Fruit fly (Drosophila melanogaster) whole organism, embryonic: ENCODE measurements around the gene CG14817.
A peak's percentile ranks its signal among the peaks of the same experiment; 100 is the strongest.

ENCODE experiments used
- Asciz ChIP-seq: fragments of 200-800 bp; sonication (Bioruptor generic); optimal IDR thresholded peaks from 2 replicates; lab custom pipeline; 2017; ENCODE audit warnings: missing biosample characterization, mild to moderate bottlenecking, missing genetic modification characterization, missing genetic modification reagents
- B-H1 ChIP-seq: fragments of 200-800 bp; sonication (Bioruptor generic); IDR thresholded peaks from 3 replicates; pipeline ENCODE4 v1.3.6; 2022; ENCODE audit warnings: missing biosample characterization, missing genetic modification characterization
- B-H2 ChIP-seq: fragments of 200-800 bp; sonication (Bioruptor generic); optimal IDR thresholded peaks from 2 replicates; lab custom pipeline; 2018; ENCODE audit warnings: missing biosample characterization, mild to moderate bottlenecking, missing genetic modification characterization
- CG10209 ChIP-seq: fragments of 200-800 bp; sonication (Bioruptor generic); optimal IDR thresholded peaks from 3 replicates; lab custom pipeline; 2017; ENCODE audit warnings: missing biosample characterization, mild to moderate bottlenecking, missing genetic modification characterization, missing genetic modification reagents
- CG10565 ChIP-seq: fragments of 200-800 bp; sonication (Bioruptor generic); optimal IDR thresholded peaks from 3 replicates; lab custom pipeline; 2016; ENCODE audit warnings: missing biosample characterization, mild to moderate bottlenecking, missing genetic modification characterization
- CG10654 ChIP-seq: fragments of 200-800 bp; sonication (Bioruptor generic); optimal IDR thresholded peaks from 2 replicates; lab custom pipeline; 2016; ENCODE audit warnings: missing biosample characterization, missing genetic modification characterization
- CG11456 ChIP-seq: fragments of 200-800 bp; sonication (Bioruptor generic); IDR thresholded peaks from 3 replicates; pipeline ENCODE4 v1.3.6; 2022; ENCODE audit warnings: missing biosample characterization, missing genetic modification characterization
- CG11695 ChIP-seq: fragments of 200-800 bp; sonication (Bioruptor generic); IDR thresholded peaks from 3 replicates; pipeline ENCODE4 v1.3.6; 2022; ENCODE audit warnings: missing biosample characterization, missing genetic modification characterization
- CG13287 ChIP-seq: fragments of 200-800 bp; sonication (Bioruptor generic); IDR thresholded peaks from 2 replicates; pipeline ENCODE4 v1.3.6; 2022; ENCODE audit warnings: missing biosample characterization, missing genetic modification characterization; ENCODE audit not compliant: partially characterized antibody
- CG15073 ChIP-seq: fragments of 200-800 bp; sonication (Bioruptor generic); optimal IDR thresholded peaks from 2 replicates; lab custom pipeline; 2016; ENCODE audit warnings: missing biosample characterization, missing genetic modification characterization
- CG17829 ChIP-seq: fragments of 200-800 bp; optimal IDR thresholded peaks from 2 replicates; lab custom pipeline; 2019; ENCODE audit warnings: missing biosample characterization, mild to moderate bottlenecking, missing genetic modification characterization, moderate library complexity
- CG18619 ChIP-seq: fragments of 200-800 bp; sonication (Bioruptor generic); optimal IDR thresholded peaks from 3 replicates; lab custom pipeline; 2017; ENCODE audit warnings: missing biosample characterization, mild to moderate bottlenecking, missing genetic modification characterization
- CG18764 ChIP-seq: fragments of 200-800 bp; sonication (Bioruptor generic); optimal IDR thresholded peaks from 3 replicates; lab custom pipeline; 2016; ENCODE audit warnings: missing biosample characterization, missing genetic modification characterization
- CG3407 ChIP-seq: fragments of 200-800 bp; sonication (Bioruptor generic); optimal IDR thresholded peaks from 2 replicates; lab custom pipeline; 2018; ENCODE audit warnings: missing biosample characterization, mild to moderate bottlenecking, missing genetic modification characterization
- CG3726 ChIP-seq: fragments of 200-800 bp; sonication (Bioruptor generic); IDR thresholded peaks from 3 replicates; pipeline ENCODE4, ENCODE4 v1.3.6; 2022; ENCODE audit warnings: missing biosample characterization, missing genetic modification characterization
- CG6272 ChIP-seq: fragments of 200-800 bp; sonication (Bioruptor generic); IDR thresholded peaks from 2 replicates; pipeline ENCODE4 v1.3.6; 2022; ENCODE audit warnings: missing biosample characterization, missing genetic modification characterization
- CG6683 ChIP-seq: fragments of 200-800 bp; sonication (Bioruptor generic); optimal IDR thresholded peaks from 2 replicates; lab custom pipeline; 2017; ENCODE audit warnings: missing biosample characterization, mild to moderate bottlenecking, missing genetic modification characterization, missing genetic modification reagents
- CG9817 ChIP-seq: fragments of 200-800 bp; sonication (Bioruptor generic); optimal IDR thresholded peaks from 2 replicates; lab custom pipeline; 2018; ENCODE audit warnings: missing biosample characterization, mild to moderate bottlenecking, missing genetic modification characterization, moderate library complexity
- CG9876 ChIP-seq: fragments of 200-800 bp; sonication (Bioruptor generic); optimal IDR thresholded peaks from 2 replicates; lab custom pipeline; 2016; ENCODE audit warnings: missing biosample characterization, missing genetic modification characterization
- Dbx ChIP-seq: fragments of 200-800 bp; sonication (Bioruptor generic); IDR thresholded peaks from 3 replicates; pipeline ENCODE4 v1.3.6; 2022; ENCODE audit warnings: missing biosample characterization, missing genetic modification characterization
- Dip2 ChIP-seq: fragments of 200-800 bp; sonication (Bioruptor generic); IDR thresholded peaks from 2 replicates; pipeline ENCODE4 v1.3.6; 2022; ENCODE audit warnings: missing biosample characterization, missing genetic modification characterization
- Dip3 ChIP-seq: fragments of 200-800 bp; sonication (Bioruptor generic); optimal IDR thresholded peaks from 3 replicates; lab custom pipeline; 2016; ENCODE audit warnings: missing biosample characterization, missing genetic modification characterization
- Drgx ChIP-seq: fragments of 200-800 bp; sonication (Bioruptor generic); IDR thresholded peaks from 2 replicates; pipeline ENCODE4 v1.3.6; 2022; ENCODE audit warnings: missing biosample characterization, missing genetic modification characterization
- H15 ChIP-seq: fragments of 200-800 bp; sonication (Bioruptor generic); IDR thresholded peaks from 3 replicates; pipeline ENCODE4 v1.3.6; 2022; ENCODE audit warnings: missing biosample characterization, missing genetic modification characterization
- Hr78 ChIP-seq, 2 experiments: fragments of 200-800 bp in 1 of 2; fragments of >200 bp in 1 of 2; sonication (Bioruptor generic) in 1 of 2; optimal IDR thresholded peaks; 2 replicates each; lab custom pipeline; 2017 to 2019; ENCODE audit warnings: missing biosample characterization in 2 of 2, missing genetic modification characterization in 2 of 2, mild to moderate bottlenecking in 1 of 2, moderate library complexity in 1 of 2
- Neu2 ChIP-seq: fragments of 200-800 bp; sonication (Bioruptor generic); optimal IDR thresholded peaks from 3 replicates; lab custom pipeline; 2016; ENCODE audit warnings: missing biosample characterization, missing genetic modification characterization, borderline replicate concordance
- Poxn ChIP-seq: fragments of 200-800 bp; sonication (Bioruptor generic); IDR thresholded peaks from 2 replicates; pipeline ENCODE4 v1.3.6; 2022; ENCODE audit warnings: missing biosample characterization, missing genetic modification characterization
- Sox100B ChIP-seq: fragments of 200-800 bp; sonication (Bioruptor generic); optimal IDR thresholded peaks from 3 replicates; lab custom pipeline; 2018; ENCODE audit warnings: missing biosample characterization, mild to moderate bottlenecking, missing genetic modification characterization
- Spps ChIP-seq: fragments of 200-800 bp; sonication (Bioruptor generic); optimal IDR thresholded peaks from 2 replicates; lab custom pipeline; 2018; ENCODE audit warnings: missing biosample characterization, mild to moderate bottlenecking, missing genetic modification characterization
- Tbp ChIP-seq: fragments of >200 bp; optimal IDR thresholded peaks from 2 replicates; lab custom pipeline; 2018; ENCODE audit warnings: missing biosample characterization, missing genetic modification characterization
- Vsx1 ChIP-seq: fragments of 200-800 bp; sonication (Bioruptor generic); optimal IDR thresholded peaks from 2 replicates; lab custom pipeline; 2017; ENCODE audit warnings: missing biosample characterization, mild to moderate bottlenecking, missing genetic modification characterization, missing genetic modification reagents
- amos ChIP-seq: fragments of 200-800 bp; sonication (Bioruptor generic); IDR thresholded peaks from 2 replicates; pipeline ENCODE4 v1.3.6; 2022; ENCODE audit warnings: missing biosample characterization, missing genetic modification characterization; ENCODE audit not compliant: partially characterized antibody
- ato ChIP-seq: fragments of 200-800 bp; sonication (Bioruptor generic); IDR thresholded peaks from 2 replicates; pipeline ENCODE4 v1.3.6; 2022; ENCODE audit warnings: missing biosample characterization, missing genetic modification characterization; ENCODE audit not compliant: partially characterized antibody
- br ChIP-seq: fragments of >200 bp; optimal IDR thresholded peaks from 2 replicates; lab custom pipeline; 2017
- corto ChIP-seq: fragments of 200-800 bp; sonication (Bioruptor generic); optimal IDR thresholded peaks from 2 replicates; lab custom pipeline; 2016; ENCODE audit warnings: missing biosample characterization, mild to moderate bottlenecking, missing genetic modification characterization, moderate library complexity
- crc ChIP-seq: fragments of 200-800 bp; sonication (Bioruptor generic); optimal IDR thresholded peaks from 2 replicates; lab custom pipeline; 2016; ENCODE audit warnings: missing biosample characterization, missing genetic modification characterization
- dm ChIP-seq: fragments of 200-800 bp; sonication (Bioruptor generic); optimal IDR thresholded peaks from 3 replicates; lab custom pipeline; 2016; ENCODE audit warnings: missing biosample characterization, missing genetic modification characterization
- dysf ChIP-seq: fragments of 200-800 bp; sonication (Bioruptor generic); IDR thresholded peaks from 3 replicates; pipeline ENCODE4 v1.3.6; 2022; ENCODE audit warnings: missing biosample characterization, missing genetic modification characterization
- en ChIP-seq: fragments of 200-800 bp; sonication (Bioruptor generic); optimal IDR thresholded peaks from 2 replicates; lab custom pipeline; 2016; ENCODE audit warnings: missing biosample characterization, missing genetic modification characterization
- nom ChIP-seq: fragments of 200-800 bp; sonication (Bioruptor generic); optimal IDR thresholded peaks from 2 replicates; lab custom pipeline; 2017; ENCODE audit warnings: missing biosample characterization, missing genetic modification characterization, mild to moderate bottlenecking, moderate library complexity, missing genetic modification reagents
- pan ChIP-seq, 4 experiments: fragments of >200 bp in 3 of 4; fragments of 200-800 bp in 1 of 4; sonication (Bioruptor generic) in 1 of 4; optimal IDR thresholded peaks in 3 of 4; IDR thresholded peaks in 1 of 4; 2 replicates each; pipeline versions ENCODE4 v1.3.6 to Lab custom; 2017 to 2022; ENCODE audit warnings: missing biosample characterization in 2 of 4, missing genetic modification characterization in 2 of 4, mixed read lengths in 1 of 4
- psq ChIP-seq: fragments of 200-800 bp; sonication (Bioruptor generic); optimal IDR thresholded peaks from 2 replicates; lab custom pipeline; 2017; ENCODE audit warnings: missing biosample characterization, missing genetic modification characterization
- ranshi ChIP-seq: fragments of 200-800 bp; sonication (Bioruptor generic); IDR thresholded peaks from 2 replicates; pipeline ENCODE4 v1.3.6; 2022; ENCODE audit warnings: missing biosample characterization, missing genetic modification characterization
- row ChIP-seq: fragments of 200-800 bp; sonication (Bioruptor generic); IDR thresholded peaks from 3 replicates; pipeline ENCODE4 v1.3.6; 2022; ENCODE audit warnings: missing biosample characterization, missing genetic modification characterization
- so ChIP-seq: fragments of 200-800 bp; sonication (Bioruptor generic); IDR thresholded peaks from 3 replicates; pipeline ENCODE4 v1.3.6; 2022; ENCODE audit warnings: missing biosample characterization, missing genetic modification characterization
- sob ChIP-seq: fragments of 200-800 bp; sonication (Bioruptor generic); IDR thresholded peaks from 2 replicates; pipeline ENCODE4 v1.3.6; 2022; ENCODE audit warnings: missing biosample characterization, missing genetic modification characterization
- tll ChIP-seq, 2 experiments: fragments of 200-800 bp in 1 of 2; fragments of >200 bp in 1 of 2; sonication (Bioruptor generic) in 1 of 2; optimal IDR thresholded peaks; 2 replicates each; lab custom pipeline; 2017 to 2019; ENCODE audit warnings: missing biosample characterization in 2 of 2, missing genetic modification characterization in 2 of 2, mild to moderate bottlenecking in 1 of 2, moderate library complexity in 1 of 2
- trh ChIP-seq: fragments of 200-800 bp; sonication (Bioruptor generic); optimal IDR thresholded peaks from 2 replicates; lab custom pipeline; 2016; ENCODE audit warnings: missing biosample characterization, missing genetic modification characterization
- zen2 ChIP-seq: fragments of 200-800 bp; sonication (Bioruptor generic); IDR thresholded peaks from 3 replicates; pipeline ENCODE4 v1.3.6; 2022; ENCODE audit warnings: missing biosample characterization, missing genetic modification characterization; ENCODE audit not compliant: partially characterized antibody

CG14817 gene

DNA sequence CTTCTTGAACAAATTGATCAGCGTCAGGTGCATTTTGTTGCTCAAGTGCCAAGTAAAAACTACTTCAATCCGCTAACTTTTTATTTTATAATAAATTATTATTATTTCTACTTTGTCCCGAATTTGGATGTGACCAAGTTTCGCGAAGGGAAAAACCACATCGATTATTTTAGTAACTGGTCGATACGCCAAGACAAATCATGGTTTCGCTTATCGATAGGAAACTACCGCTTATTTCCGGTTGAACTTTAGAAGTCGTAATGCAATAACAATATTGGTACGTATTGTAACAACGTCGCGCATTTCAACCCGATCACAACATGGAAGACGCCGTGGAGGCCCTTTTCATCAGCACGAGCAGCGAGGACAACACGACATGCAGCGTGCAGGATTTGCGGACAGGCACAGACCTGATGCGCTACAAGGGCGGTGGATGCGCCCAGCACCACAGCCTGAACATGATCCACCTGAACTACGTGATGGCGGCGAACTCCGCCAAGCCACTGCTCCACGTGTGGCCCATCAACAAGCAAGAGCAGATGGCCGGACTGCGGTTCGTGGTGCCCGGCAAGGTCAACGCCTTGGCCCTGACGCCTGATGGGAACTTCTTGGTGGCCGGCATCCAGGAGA is at the start of gene CG14817, which contains the start of gene CG14805 (continued):
- TF ChIP-seq B-H2 (GFP tag; lab: Kevin White, UChicago): peak; percentile 91
- TF ChIP-seq Tbp (GFP tag; lab: Kevin White, UChicago): no peak
- TF ChIP-seq Dip2 (GFP tag; lab: Robert Waterston, UW): no peak
- TF ChIP-seq so (GFP tag; lab: Robert Waterston, UW): 0 out of 3 replicates have a peak, but pooled peaks have one; percentile 29
- TF ChIP-seq CG9817 (tag; lab: Kevin White, UChicago): peak; percentile 54
- peak; percentile 90 for TF ChIP-seq nom
- TF ChIP-seq Neu2 (GFP tag; lab: Kevin White, UChicago): no peak
- peak; percentile 53; the same call in 1 of the 3 replicates for TF ChIP-seq dysf
- TF ChIP-seq CG13287: peak; percentile 70
- peak; percentile 66 for TF ChIP-seq amos (GFP tag; lab: Robert Waterston, UW)
- TF ChIP-seq CG6683: peak; percentile 69
- peak; percentile 38 for TF ChIP-seq dm
- no peak for TF ChIP-seq CG9876 (GFP tag; lab: Kevin White, UChicago)
- peak; percentile 56 for TF ChIP-seq Spps (tag; lab: Kevin White, UChicago)
- no peak for TF ChIP-seq CG18764
- TF ChIP-seq Asciz: no peak
- peak; percentile 19; the same call in 1 of the 2 replicates for TF ChIP-seq ranshi (GFP tag; lab: Robert Waterston, UW)
- TF ChIP-seq CG18619: peak; percentile 79
- no peak for TF ChIP-seq trh (GFP tag; lab: Kevin White, UChicago)
- no peak for TF ChIP-seq Vsx1 (GFP tag; lab: Kevin White, UChicago)
- no peak for TF ChIP-seq CG3407 (GFP tag; lab: Kevin White, UChicago)
- TF ChIP-seq corto: no peak
- no peak for TF ChIP-seq zen2 (GFP tag; lab: Robert Waterston, UW)
- peak; percentile 35 for TF ChIP-seq en
- TF ChIP-seq Dip3 (GFP tag; lab: Kevin White, UChicago): no peak
- TF ChIP-seq Hr78 (GFP tag; optimal IDR thresholded peaks at IDR 0.05; lab: Kevin White, UChicago): peak in 1 of 2 experiments; percentile 96
- TF ChIP-seq psq (GFP tag; lab: Kevin White, UChicago): no peak
- TF ChIP-seq CG10565 (GFP tag; lab: Kevin White, UChicago): no peak
- TF ChIP-seq CG3726 (GFP tag; lab: Robert Waterston, UW): no peak
- TF ChIP-seq Sox100B (GFP tag; lab: Kevin White, UChicago): no peak
- TF ChIP-seq CG10209 (GFP tag; lab: Kevin White, UChicago): peak; percentile 72
- no peak for TF ChIP-seq B-H1 (GFP tag; lab: Robert Waterston, UW)
- TF ChIP-seq sob (GFP tag; lab: Robert Waterston, UW): peak; percentile 64
- TF ChIP-seq Dbx (GFP tag; lab: Robert Waterston, UW): no peak
- peak; percentile 77; the same call in 2 of the 3 replicates for TF ChIP-seq CG11456 (GFP tag; lab: Robert Waterston, UW)
- TF ChIP-seq Poxn (GFP tag; lab: Robert Waterston, UW): no peak
- no peak for TF ChIP-seq ato (GFP tag; lab: Robert Waterston, UW)
- TF ChIP-seq CG10654 (GFP tag; lab: Kevin White, UChicago): peak; percentile 23
- no peak for TF ChIP-seq CG6272 (GFP tag; lab: Robert Waterston, UW)
- peak; percentile 19; the same call in 1 of the 3 replicates for TF ChIP-seq row (GFP tag; lab: Robert Waterston, UW)
- peak; percentile 55; the same call in 1 of the 3 replicates for TF ChIP-seq CG11695
- peak; percentile 66 for TF ChIP-seq CG17829 (tag; lab: Kevin White, UChicago)
- peak; percentile 27 for TF ChIP-seq crc (GFP tag; lab: Kevin White, UChicago)
- no peak for TF ChIP-seq H15
- no peak for TF ChIP-seq br
- no peak for TF ChIP-seq Drgx (GFP tag; lab: Robert Waterston, UW)
- TF ChIP-seq pan (optimal IDR thresholded peaks at IDR 0.05; lab: Kevin White, UChicago): no peak
- TF ChIP-seq pan (GFP tag; optimal IDR thresholded peaks at IDR 0.05 in 1 of 2, IDR thresholded peaks at IDR 0.05 in 1 of 2): peak in 1 of 2 experiments; percentile 56
- no peak for TF ChIP-seq CG15073 (GFP tag; lab: Kevin White, UChicago)
- TF ChIP-seq tll (GFP tag; optimal IDR thresholded peaks at IDR 0.05; lab: Kevin White, UChicago): no peak
